Fruit fly (Drosophila melanogaster) S2 (cell line): ENCODE results near the gene aurA.

Experiments
- CG8478 ChIP-seq: fragments of >200 bp; optimal IDR thresholded peaks from 2 replicates; lab custom pipeline; 2018
- CTCF ChIP-seq, 2 experiments: fragments of >200 bp; optimal IDR thresholded peaks; 2 replicates each; lab custom pipeline; 2018

- TF ChIP-seq CG8478 (lab: Kevin White, UChicago), result no peak
- no peak for TF ChIP-seq CTCF (optimal IDR thresholded peaks at IDR 0.05; lab: Kevin White, UChicago)
Measured at dm6 chr3R:11982547-11982946, 19.6 kb downstream of the aurA start.
